Worm (Caenorhabditis elegans): ENCODE results near the gene ptpn-22.

The ptpn-22 gene

DNA sequence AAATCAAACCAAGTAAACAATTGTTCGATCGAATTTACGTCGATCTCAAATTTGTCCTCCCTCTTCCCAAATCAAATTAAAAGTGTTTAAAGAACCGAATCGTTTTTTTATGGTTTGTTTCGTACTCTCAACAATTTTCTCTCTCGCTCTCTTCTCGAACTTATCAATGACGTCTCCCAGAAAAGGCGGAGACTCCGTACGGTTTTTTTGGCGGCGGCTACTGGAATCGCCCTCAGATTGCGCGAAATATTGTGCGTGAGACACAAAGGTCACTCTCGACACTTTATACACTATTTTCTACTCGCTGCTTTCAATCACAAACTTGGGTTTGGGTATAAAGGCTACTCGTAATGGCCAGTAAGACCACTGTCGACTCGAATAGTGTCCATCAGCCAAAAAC lies 19.6 kb downstream of the ptpn-22 start, which contains the start of gene epic-2:
epic-2 (plus strand) TSS at position 317 of the 400 bp plus-strand sequence.
- TF ChIP-seq sptf-1 (tag; optimal IDR thresholded peaks at IDR 0.05) (no peak), nhr-76 (tag; optimal IDR thresholded peaks at IDR 0.05) (no peak), ceh-39 (tag; optimal IDR thresholded peaks at IDR 0.05) (no peak), blmp-1 (tag; optimal IDR thresholded peaks at IDR 0.05) (no peak), elt-3 (tag; optimal IDR thresholded peaks at IDR 0.05) (no peak), pha-4 (tag; optimal IDR thresholded peaks at IDR 0.05) (no peak), drap-1 (GFP tag; optimal IDR thresholded peaks at IDR 0.05) (no peak), ztf-11 (tag; optimal IDR thresholded peaks at IDR 0.05) (no peak), unc-62 (GFP tag; optimal IDR thresholded peaks at IDR 0.05) (no peak), mep-1 (tag; optimal IDR thresholded peaks at IDR 0.05) (no peak), mls-2 (tag; optimal IDR thresholded peaks at IDR 0.05) (no peak), nhr-2 (tag; optimal IDR thresholded peaks at IDR 0.05) (no peak), sem-2 (GFP tag; optimal IDR thresholded peaks at IDR 0.05) (no peak), tbx-8 (GFP tag; optimal IDR thresholded peaks at IDR 0.05) (no peak), snpc-4 (tag; optimal IDR thresholded peaks at IDR 0.05) (no peak)

DNA sequence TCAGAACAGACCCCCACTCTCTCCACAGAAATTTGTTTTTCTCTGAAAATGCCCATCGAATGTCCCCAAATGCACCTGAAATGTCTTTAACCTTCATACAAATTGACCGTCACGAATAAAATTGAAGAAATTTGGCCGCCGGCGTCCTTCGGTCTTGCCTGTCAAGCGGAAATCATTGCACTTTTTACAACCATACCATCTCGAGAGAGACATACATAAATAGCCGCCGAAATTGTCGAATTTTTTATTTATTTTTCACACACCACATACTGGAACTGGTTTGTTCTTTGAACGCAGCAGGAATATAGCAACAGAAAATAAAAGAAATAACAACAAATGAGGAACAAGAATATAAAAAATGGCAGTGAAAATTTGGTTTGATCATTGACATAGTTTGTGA lies 24.4 kb downstream of the ptpn-22 start:
- TF ChIP-seq lsy-2 (tag; optimal IDR thresholded peaks at IDR 0.05) (no peak), ztf-11 (tag; optimal IDR thresholded peaks at IDR 0.05) (no peak), unc-62 (GFP tag; optimal IDR thresholded peaks at IDR 0.05) (no peak), ceh-83 (GFP tag; optimal IDR thresholded peaks at IDR 0.05) (no peak), flh-1 (GFP tag; optimal IDR thresholded peaks at IDR 0.05) (no peak), sptf-1 (tag; optimal IDR thresholded peaks at IDR 0.05) (no peak), elt-3 (tag; optimal IDR thresholded peaks at IDR 0.05) (no peak), blmp-1 (tag; optimal IDR thresholded peaks at IDR 0.05) (no peak), M03D4.4 (tag; optimal IDR thresholded peaks at IDR 0.05) (no peak), ceh-39 (tag; optimal IDR thresholded peaks at IDR 0.05) (no peak), ces-1 (GFP tag; optimal IDR thresholded peaks at IDR 0.05) (no peak)

DNA sequence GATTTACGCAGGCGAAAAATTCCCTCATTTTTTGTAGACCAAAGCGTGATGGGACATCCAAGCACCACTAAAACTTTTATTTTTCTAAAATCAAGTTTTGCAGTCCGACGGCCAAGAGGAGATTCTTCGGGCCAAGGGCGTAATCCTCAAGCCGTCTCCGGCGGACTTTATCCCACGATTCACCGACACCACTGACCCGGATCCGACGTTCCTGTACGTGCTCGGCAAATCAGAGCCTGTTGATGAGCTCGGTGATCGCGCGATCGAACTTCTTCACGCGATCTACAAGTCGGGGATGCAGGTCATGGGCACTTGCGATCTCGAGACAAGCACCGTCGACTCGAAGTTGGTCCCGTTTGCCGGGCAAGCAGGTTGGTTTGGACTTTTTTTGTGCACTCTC lies 26.4 kb downstream of the ptpn-22 start:
- TF ChIP-seq cnd-1 (tag; optimal IDR thresholded peaks at IDR 0.05) (no peak), elt-1 (tag; optimal IDR thresholded peaks at IDR 0.05; ENCODE audit: borderline replicate concordance, insufficient read depth) (no peak), unc-39 (tag; optimal IDR thresholded peaks at IDR 0.05) (no peak), ces-1 (GFP tag; optimal IDR thresholded peaks at IDR 0.05) (no peak), drap-1 (GFP tag; optimal IDR thresholded peaks at IDR 0.05) (no peak)

DNA sequence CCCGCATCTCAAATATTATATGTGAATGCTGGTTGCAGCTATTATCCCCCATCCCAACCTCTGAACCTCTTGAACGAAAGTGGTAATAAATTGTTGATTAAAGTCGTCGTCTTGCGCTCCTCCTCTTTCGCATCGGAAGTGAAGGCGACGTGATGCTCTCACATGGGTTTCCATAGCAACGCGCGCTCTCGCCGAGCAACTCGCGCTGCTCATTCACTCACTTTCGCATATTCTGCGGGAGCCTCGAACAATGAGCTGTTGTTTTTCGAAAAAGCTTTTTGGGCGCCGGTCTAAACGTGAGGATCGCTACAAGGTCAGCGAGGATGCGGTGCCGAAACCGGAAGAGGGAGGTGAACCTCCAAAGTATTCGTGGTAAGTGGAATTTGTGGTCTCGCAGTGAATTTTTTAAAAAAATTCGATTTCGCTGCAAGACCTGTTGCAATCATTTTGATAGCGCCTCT lies 29.0 kb downstream of the ptpn-22 start, which contains the start of gene rpi-2:
rpi-2 (plus strand) TSS at position 234 of the 461 bp plus-strand sequence.
- TF ChIP-seq zip-8 (tag; optimal IDR thresholded peaks at IDR 0.05) (no peak), nhr-237 (tag; optimal IDR thresholded peaks at IDR 0.05) (no peak), mab-5 (tag; optimal IDR thresholded peaks at IDR 0.05) (no peak), nhr-28 (tag; optimal IDR thresholded peaks at IDR 0.05) (no peak), M03D4.4 (tag; optimal IDR thresholded peaks at IDR 0.05) (no peak), ham-2 (GFP tag; optimal IDR thresholded peaks at IDR 0.05) (no peak), nhr-12 (tag; optimal IDR thresholded peaks at IDR 0.05) (no peak), lin-32 (GFP tag; optimal IDR thresholded peaks at IDR 0.05) (no peak), blmp-1 (tag; optimal IDR thresholded peaks at IDR 0.05) (no peak), elt-1 (tag; optimal IDR thresholded peaks at IDR 0.05; ENCODE audit: borderline replicate concordance, insufficient read depth) (no peak), unc-39 (tag; optimal IDR thresholded peaks at IDR 0.05) (no peak), unc-120 (tag; optimal IDR thresholded peaks at IDR 0.05; ENCODE audit: poor library complexity, severe bottlenecking) (no peak), flh-1 (GFP tag; optimal IDR thresholded peaks at IDR 0.05) (no peak), cnd-1 (tag; optimal IDR thresholded peaks at IDR 0.05) (no peak), mep-1 (tag; optimal IDR thresholded peaks at IDR 0.05) (no peak), snpc-4 (tag; optimal IDR thresholded peaks at IDR 0.05) (no peak), ces-1 (GFP tag; optimal IDR thresholded peaks at IDR 0.05) (no peak), drap-1 (GFP tag; optimal IDR thresholded peaks at IDR 0.05) (no peak), sem-2 (GFP tag; optimal IDR thresholded peaks at IDR 0.05) (no peak)

DNA sequence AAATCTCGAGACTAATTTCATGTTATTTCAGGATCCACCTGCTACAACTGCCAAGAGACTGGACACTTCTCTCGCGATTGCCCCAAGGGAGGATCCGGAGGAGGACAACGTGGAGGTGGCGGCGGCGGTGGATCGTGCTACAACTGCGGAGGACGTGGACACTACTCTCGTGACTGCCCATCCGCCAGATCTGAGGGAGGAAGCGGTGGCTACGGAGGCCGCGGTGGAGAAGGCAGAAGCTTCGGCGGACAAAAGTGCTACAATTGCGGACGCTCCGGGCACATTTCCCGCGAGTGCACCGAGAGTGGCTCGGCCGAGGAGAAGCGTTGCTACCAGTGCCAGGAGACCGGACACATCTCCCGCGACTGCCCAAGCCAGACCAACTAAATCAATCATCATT lies 29.5 kb downstream of the ptpn-22 start:
- TF ChIP-seq elt-1 (tag; optimal IDR thresholded peaks at IDR 0.05; ENCODE audit: borderline replicate concordance, insufficient read depth) (no peak), pha-4 (tag; optimal IDR thresholded peaks at IDR 0.05) (no peak), mep-1 (tag; optimal IDR thresholded peaks at IDR 0.05) (no peak), sem-2 (GFP tag; optimal IDR thresholded peaks at IDR 0.05) (no peak), unc-62 (GFP tag; optimal IDR thresholded peaks at IDR 0.05) (no peak), sptf-1 (tag; optimal IDR thresholded peaks at IDR 0.05) (no peak), nhr-76 (tag; optimal IDR thresholded peaks at IDR 0.05) (no peak), cnd-1 (tag; optimal IDR thresholded peaks at IDR 0.05) (no peak), bed-3 (GFP tag; optimal IDR thresholded peaks at IDR 0.05) (no peak), M03D4.4 (tag; optimal IDR thresholded peaks at IDR 0.05) (no peak), nhr-28 (tag; optimal IDR thresholded peaks at IDR 0.05) (no peak), tbx-8 (GFP tag; optimal IDR thresholded peaks at IDR 0.05) (no peak)
